Worm (Caenorhabditis elegans): ENCODE measurements around the gene F35G2.1.
A peak's percentile ranks its signal among the peaks of the same experiment; 100 is the strongest.

F35G2.1 gene

DNA sequence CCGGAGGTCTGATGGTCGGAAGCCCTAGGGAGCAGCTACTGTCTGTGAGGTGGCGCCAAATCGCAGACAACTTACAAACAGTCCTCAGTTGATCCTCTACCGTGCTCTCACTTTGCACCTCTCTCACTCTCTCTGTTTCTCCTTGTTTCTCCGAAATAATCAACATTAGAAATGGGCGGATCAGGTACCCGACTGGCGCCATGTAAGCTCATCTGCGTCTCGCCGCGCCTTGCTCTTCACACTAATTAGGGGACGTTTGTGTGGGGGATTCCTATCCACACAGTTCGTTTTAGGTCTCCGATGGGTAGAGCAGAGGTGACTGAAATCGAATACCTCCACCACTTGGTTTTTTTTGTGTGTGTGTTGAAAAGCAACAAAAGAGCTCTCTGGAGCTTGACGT is 1.0 kb upstream of the F35G2.1 start:
- TF ChIP-seq lin-39 (tag; optimal IDR thresholded peaks at IDR 0.05) (no peak), pha-4 (tag; optimal IDR thresholded peaks at IDR 0.05) (peak; percentile 73)

ce11 chrIV:12203968-12204367 is 919 bp downstream of the F35G2.1 start:
- TF ChIP-seq lin-15B (tag; optimal IDR thresholded peaks at IDR 0.05) (no peak), pha-4 (tag; optimal IDR thresholded peaks at IDR 0.05) (peak; percentile 85), sea-2 (GFP tag; optimal IDR thresholded peaks at IDR 0.05) (no peak)

DNA sequence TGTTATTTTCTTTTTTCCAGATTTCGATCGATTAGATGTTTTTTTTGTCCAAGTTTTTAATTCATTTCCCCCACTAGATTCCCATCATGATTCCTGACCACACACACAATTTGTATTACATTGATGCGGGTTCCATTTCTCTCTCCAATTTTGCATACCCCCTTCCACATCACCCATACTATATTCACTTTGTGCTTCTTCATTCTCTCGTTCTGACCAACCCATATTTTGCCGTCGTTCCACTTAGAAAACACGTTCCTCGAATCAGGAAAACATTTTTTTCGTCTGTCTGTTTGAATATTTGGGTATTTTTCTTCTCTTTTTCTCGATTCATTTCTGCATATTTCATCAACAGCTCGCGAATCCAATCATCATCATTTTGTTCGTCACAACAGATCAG is 4.4 kb downstream of the F35G2.1 start:
- TF ChIP-seq skn-1 (tag; optimal IDR thresholded peaks at IDR 0.05): no peak
- no peak for TF ChIP-seq nhr-28 (tag; optimal IDR thresholded peaks at IDR 0.05)
- no peak for TF ChIP-seq ztf-4 (tag; optimal IDR thresholded peaks at IDR 0.05)
- no peak for TF ChIP-seq unc-62 (GFP tag; optimal IDR thresholded peaks at IDR 0.05)
- no peak for TF ChIP-seq aly-2 (tag; optimal IDR thresholded peaks at IDR 0.05)
- no peak for TF ChIP-seq lin-39 (tag; optimal IDR thresholded peaks at IDR 0.05)
- TF ChIP-seq nhr-12 (tag; optimal IDR thresholded peaks at IDR 0.05): no peak
- TF ChIP-seq fkh-10 (GFP tag; optimal IDR thresholded peaks at IDR 0.05): no peak
- TF ChIP-seq jun-1 (tag; optimal IDR thresholded peaks at IDR 0.05): no peak
- no peak for TF ChIP-seq ztf-11 (tag; optimal IDR thresholded peaks at IDR 0.05)
- TF ChIP-seq pqm-1 (tag; optimal IDR thresholded peaks at IDR 0.05): no peak
- TF ChIP-seq daf-12 (tag; optimal IDR thresholded peaks at IDR 0.05): no peak
- no peak for TF ChIP-seq nhr-43 (tag; optimal IDR thresholded peaks at IDR 0.05; ENCODE audit: poor library complexity, severe bottlenecking)
- TF ChIP-seq lin-15B (tag; optimal IDR thresholded peaks at IDR 0.05): no peak
- TF ChIP-seq nhr-76 (tag; optimal IDR thresholded peaks at IDR 0.05): no peak
- no peak for TF ChIP-seq ama-1 (optimal IDR thresholded peaks at IDR 0.05)
- TF ChIP-seq lsy-12 (tag; optimal IDR thresholded peaks at IDR 0.05): no peak
- TF ChIP-seq nhr-25 (tag; optimal IDR thresholded peaks at IDR 0.05): no peak
- no peak for TF ChIP-seq ceh-82 (tag; optimal IDR thresholded peaks at IDR 0.05)
- TF ChIP-seq tbx-2 (tag; optimal IDR thresholded peaks at IDR 0.05): no peak

DNA sequence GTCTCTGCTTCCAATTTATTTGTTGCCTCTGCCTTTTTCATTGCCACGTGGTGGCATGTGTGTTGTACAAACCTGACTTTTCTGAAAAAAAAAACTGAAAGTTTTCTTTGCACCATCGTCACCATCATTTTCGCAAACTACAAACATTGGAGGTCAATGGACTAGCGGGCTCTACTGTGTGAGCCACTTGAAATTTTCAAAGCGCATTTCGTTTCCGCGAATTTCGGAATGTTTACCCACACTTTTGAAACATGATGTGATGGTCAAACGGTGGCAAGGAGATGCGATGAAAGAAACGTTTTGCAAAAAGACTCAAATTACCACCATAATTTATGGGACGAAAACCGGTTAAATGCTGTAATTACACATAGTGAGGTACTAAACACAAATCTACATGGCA is 4.8 kb downstream of the F35G2.1 start:
- no peak for TF ChIP-seq lsy-12 (tag; optimal IDR thresholded peaks at IDR 0.05)
- peak; percentile 68 for TF ChIP-seq pha-4 (tag; optimal IDR thresholded peaks at IDR 0.05)
- no peak for TF ChIP-seq ceh-16 (tag; optimal IDR thresholded peaks at IDR 0.05)
- TF ChIP-seq hmg-11 (tag; optimal IDR thresholded peaks at IDR 0.05): no peak
- no peak for TF ChIP-seq lin-39 (tag; optimal IDR thresholded peaks at IDR 0.05)
- TF ChIP-seq ceh-28 (tag; optimal IDR thresholded peaks at IDR 0.05): no peak
- peak; percentile 20 for TF ChIP-seq jun-1 (tag; optimal IDR thresholded peaks at IDR 0.05)
- TF ChIP-seq sea-2 (GFP tag; optimal IDR thresholded peaks at IDR 0.05): no peak

- peak; percentile 7 for TF ChIP-seq tbx-2 (tag; optimal IDR thresholded peaks at IDR 0.05)
- no peak for TF ChIP-seq eor-1 (tag; optimal IDR thresholded peaks at IDR 0.05)
- TF ChIP-seq nhr-43 (tag; optimal IDR thresholded peaks at IDR 0.05; ENCODE audit: poor library complexity, severe bottlenecking): peak; percentile 1
- peak; percentile 82 for TF ChIP-seq pha-4 (tag; optimal IDR thresholded peaks at IDR 0.05)
- TF ChIP-seq egl-27 (tag; optimal IDR thresholded peaks at IDR 0.05): no peak
- no peak for TF ChIP-seq nhr-76 (tag; optimal IDR thresholded peaks at IDR 0.05)
- no peak for TF ChIP-seq daf-12 (tag; optimal IDR thresholded peaks at IDR 0.05)
- TF ChIP-seq snpc-4 (tag; optimal IDR thresholded peaks at IDR 0.05): peak; percentile 15
- TF ChIP-seq unc-62 (GFP tag; optimal IDR thresholded peaks at IDR 0.05): no peak
- TF ChIP-seq ceh-9 (tag; optimal IDR thresholded peaks at IDR 0.05): no peak
- no peak for TF ChIP-seq aly-2 (tag; optimal IDR thresholded peaks at IDR 0.05)
- TF ChIP-seq ceh-82 (tag; optimal IDR thresholded peaks at IDR 0.05): no peak
- TF ChIP-seq R02D3.7 (tag; optimal IDR thresholded peaks at IDR 0.05): peak; percentile 95
- TF ChIP-seq ceh-16 (tag; optimal IDR thresholded peaks at IDR 0.05): no peak
- TF ChIP-seq nhr-12 (tag; optimal IDR thresholded peaks at IDR 0.05): no peak
- no peak for TF ChIP-seq nhr-28 (tag; optimal IDR thresholded peaks at IDR 0.05)
- TF ChIP-seq zag-1 (tag; optimal IDR thresholded peaks at IDR 0.05): no peak
- no peak for TF ChIP-seq ztf-11 (tag; optimal IDR thresholded peaks at IDR 0.05)
- no peak for TF ChIP-seq nhr-77 (tag; optimal IDR thresholded peaks at IDR 0.05)
- TF ChIP-seq ZK546.5 (tag; optimal IDR thresholded peaks at IDR 0.05): no peak
- TF ChIP-seq elt-2 (tag; optimal IDR thresholded peaks at IDR 0.05): no peak
- TF ChIP-seq fos-1 (tag; optimal IDR thresholded peaks at IDR 0.05): no peak
- no peak for TF ChIP-seq ztf-4 (tag; optimal IDR thresholded peaks at IDR 0.05)
- no peak for TF ChIP-seq egl-5 (tag; optimal IDR thresholded peaks at IDR 0.05)
- TF ChIP-seq nhr-237 (tag; optimal IDR thresholded peaks at IDR 0.05): no peak
- TF ChIP-seq nfya-1 (tag; optimal IDR thresholded peaks at IDR 0.05; ENCODE audit: insufficient read depth): peak; percentile 62
- no peak for TF ChIP-seq lsy-12 (tag; optimal IDR thresholded peaks at IDR 0.05)
- peak; percentile 80 for TF ChIP-seq lin-15B (tag; optimal IDR thresholded peaks at IDR 0.05)
- no peak for TF ChIP-seq elt-3 (tag; optimal IDR thresholded peaks at IDR 0.05)
- no peak for TF ChIP-seq jun-1 (tag; optimal IDR thresholded peaks at IDR 0.05)
- TF ChIP-seq skn-1 (tag; optimal IDR thresholded peaks at IDR 0.05): peak; percentile 69
- TF ChIP-seq nhr-25 (tag; optimal IDR thresholded peaks at IDR 0.05): no peak
- TF ChIP-seq mdl-1 (tag; optimal IDR thresholded peaks at IDR 0.05): no peak
- TF ChIP-seq nhr-23 (tag; optimal IDR thresholded peaks at IDR 0.05): peak; percentile 68
- TF ChIP-seq nhr-11 (tag; optimal IDR thresholded peaks at IDR 0.05): no peak
- no peak for TF ChIP-seq fkh-10 (GFP tag; optimal IDR thresholded peaks at IDR 0.05)
These were observed 6.1 kb downstream of the F35G2.1 start, which contains the start of the genes marb-1 and F35G2.3 for ce11 chrIV:12208984-12209676. TSS of gene marb-1 (minus strand) at chrIV:12209010. TSS of gene F35G2.3 (plus strand) at chrIV:12209626.

All from whole organism, L3 larva.